Worm (Caenorhabditis elegans) whole organism, early embryonic: ENCODE results near the gene Y43F8C.17.
"Not testable (repeated sequence)": the region's sequence is repeated elsewhere in the genome, so short reads cannot be mapped to it uniquely, and the experiment has no call there.

ENCODE experiments used
- B0310.2 ChIP-seq: sonication (generic microtip); optimal IDR thresholded peaks from 2 replicates; lab custom pipeline; 2016; ENCODE audit warnings: mild to moderate bottlenecking, missing genetic modification characterization, missing compliant biosample characterization
- F13C5.2 ChIP-seq: sonication (generic microtip); optimal IDR thresholded peaks from 2 replicates; lab custom pipeline; 2017; ENCODE audit warnings: mild to moderate bottlenecking, missing genetic modification characterization, inconsistent platforms, missing compliant biosample characterization
- aly-1 ChIP-seq: sonication (generic microtip); optimal IDR thresholded peaks from 2 replicates; lab custom pipeline; 2016; ENCODE audit warnings: missing genetic modification characterization, missing compliant biosample characterization
- ama-1 ChIP-seq: fragments of 150-350 bp; optimal IDR thresholded peaks from 2 replicates; lab custom pipeline; 2014
- ceh-13 ChIP-seq: fragments of 200-800 bp; sonication (Bioruptor generic); optimal IDR thresholded peaks from 2 replicates; lab custom pipeline; 2018; ENCODE audit warnings: mild to moderate bottlenecking, missing genetic modification characterization, missing compliant biosample characterization
- ceh-36 ChIP-seq: sonication (generic microtip); optimal IDR thresholded peaks from 2 replicates; lab custom pipeline; 2016; ENCODE audit warnings: missing genetic modification characterization, inconsistent platforms, missing compliant biosample characterization
- ets-7 ChIP-seq: sonication (generic microtip); optimal IDR thresholded peaks from 2 replicates; lab custom pipeline; 2016; ENCODE audit warnings: missing genotype, missing genetic modification characterization, missing compliant biosample characterization
- flt-1 ChIP-seq: fragments of 200-800 bp; sonication (Bioruptor generic); IDR thresholded peaks from 2 replicates; pipeline ENCODE4 v1.3.6; 2022; ENCODE audit warnings: missing genetic modification characterization, missing compliant biosample characterization
- hmbx-1 ChIP-seq: sonication (generic microtip); optimal IDR thresholded peaks from 2 replicates; lab custom pipeline; 2016; ENCODE audit warnings: mild to moderate bottlenecking, missing genetic modification characterization, missing compliant biosample characterization
- hmg-4 ChIP-seq: fragments of 200-800 bp; sonication (Bioruptor generic); optimal IDR thresholded peaks from 2 replicates; lab custom pipeline; 2018; ENCODE audit warnings: mild to moderate bottlenecking, missing genetic modification characterization, missing compliant biosample characterization
- hnd-1 ChIP-seq: sonication (generic microtip); optimal IDR thresholded peaks from 2 replicates; lab custom pipeline; 2016; ENCODE audit warnings: missing genetic modification characterization, missing compliant biosample characterization
- pes-1 ChIP-seq: fragments of 200-800 bp; sonication (Bioruptor generic); IDR thresholded peaks from 2 replicates; pipeline ENCODE4 v1.3.6; 2022; ENCODE audit warnings: missing genetic modification reagents, missing genetic modification characterization, missing compliant biosample characterization
- scrt-1 ChIP-seq: fragments of 200-800 bp; sonication (Bioruptor generic); IDR thresholded peaks from 2 replicates; pipeline ENCODE4 v1.3.6; 2022; ENCODE audit warnings: missing genetic modification characterization, missing compliant biosample characterization
- sea-1 ChIP-seq: fragments of 200-800 bp; sonication (Bioruptor generic); conservative IDR thresholded peaks from 2 replicates; pipeline ENCODE4 v1.3.6; 2022; ENCODE audit warnings: missing genetic modification characterization, missing compliant biosample characterization
- tbx-11 ChIP-seq: fragments of 200-800 bp; sonication (Bioruptor generic); IDR thresholded peaks from 2 replicates; pipeline ENCODE4 v1.3.6; 2022; ENCODE audit warnings: missing genetic modification characterization, missing compliant biosample characterization
- tbx-37 ChIP-seq: fragments of 200-800 bp; sonication (Bioruptor generic); conservative IDR thresholded peaks from 2 replicates; pipeline ENCODE4 v1.3.6; 2022; ENCODE audit warnings: missing genetic modification reagents, missing genetic modification characterization, missing compliant biosample characterization
- tra-4 ChIP-seq: sonication (generic microtip); optimal IDR thresholded peaks from 2 replicates; lab custom pipeline; 2017; ENCODE audit warnings: missing genetic modification characterization, missing compliant biosample characterization

Gene Y43F8C.17

ce11 chrV:19708849-19709248, 7.1 kb upstream of the Y43F8C.17 start, which contains the start of gene srv-3:
TSS of gene srv-3 (minus strand) at chrV:19708949.
- TF ChIP-seq aly-1, result no peak
- TF ChIP-seq scrt-1 (GFP tag; lab: Robert Waterston, UW), result no peak
- TF ChIP-seq B0310.2 (tag; lab: Kevin White, UChicago), result no peak
- no peak for TF ChIP-seq ets-7 (tag; lab: Kevin White, UChicago)
- no peak for TF ChIP-seq tra-4 (tag; lab: Kevin White, UChicago)
- TF ChIP-seq hmg-4, result no peak
- no peak for TF ChIP-seq hnd-1
- TF ChIP-seq hmbx-1 (tag; lab: Kevin White, UChicago), result no peak
- TF ChIP-seq tbx-11 (GFP tag; lab: Robert Waterston, UW), result no peak
- TF ChIP-seq pes-1 (GFP tag; lab: Robert Waterston, UW), result no peak
- TF ChIP-seq F13C5.2 (tag; lab: Kevin White, UChicago), result no peak
- TF ChIP-seq ama-1 (lab: Kevin White, UChicago), result no peak
- TF ChIP-seq sea-1 (GFP tag; lab: Robert Waterston, UW), result no peak
- TF ChIP-seq flt-1 (GFP tag; lab: Robert Waterston, UW), result no peak
- no peak for TF ChIP-seq ceh-36 (tag; lab: Kevin White, UChicago)
- TF ChIP-seq ceh-13, result no peak
- TF ChIP-seq tbx-37, result no peak

DNA sequence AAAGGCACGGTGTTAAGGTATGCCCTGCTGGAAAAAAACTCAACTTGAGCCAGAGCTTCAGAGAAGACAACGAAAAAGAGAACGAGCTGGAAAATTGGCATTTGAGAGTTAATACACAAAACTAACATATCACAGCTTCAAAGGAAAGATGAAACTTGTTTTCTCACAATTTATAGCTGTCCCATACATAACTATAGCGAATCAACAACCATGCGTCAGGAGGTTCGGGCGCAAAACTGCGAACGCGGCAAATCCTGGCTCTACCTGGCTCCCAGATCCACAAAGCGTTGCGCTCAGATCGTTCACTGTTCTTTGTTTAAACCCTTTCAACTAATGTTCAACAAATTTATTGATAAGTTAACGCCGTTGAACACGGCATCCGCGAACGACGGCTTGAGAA, 5.4 kb upstream of the Y43F8C.17 start, which contains the start of gene Y43F8C.15:
TSS of gene Y43F8C.15 (minus strand) at position 101 of the 400 bp plus-strand sequence.
- TF ChIP-seq tbx-37; sea-1 (GFP tag; lab: Robert Waterston, UW); hnd-1: not testable (repeated sequence)

DNA sequence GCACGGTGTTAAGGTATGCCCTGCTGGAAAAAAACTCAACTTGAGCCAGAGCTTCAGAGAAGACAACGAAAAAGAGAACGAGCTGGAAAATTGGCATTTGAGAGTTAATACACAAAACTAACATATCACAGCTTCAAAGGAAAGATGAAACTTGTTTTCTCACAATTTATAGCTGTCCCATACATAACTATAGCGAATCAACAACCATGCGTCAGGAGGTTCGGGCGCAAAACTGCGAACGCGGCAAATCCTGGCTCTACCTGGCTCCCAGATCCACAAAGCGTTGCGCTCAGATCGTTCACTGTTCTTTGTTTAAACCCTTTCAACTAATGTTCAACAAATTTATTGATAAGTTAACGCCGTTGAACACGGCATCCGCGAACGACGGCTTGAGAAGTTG, 4.3 kb upstream of the Y43F8C.17 start, which contains the start of gene Y43F8C.23:
TSS of gene Y43F8C.23 (minus strand) at position 101 of the 400 bp plus-strand sequence.
- TF ChIP-seq tbx-37; ama-1 (lab: Kevin White, UChicago); scrt-1 (GFP tag; lab: Robert Waterston, UW): not testable (repeated sequence)

DNA sequence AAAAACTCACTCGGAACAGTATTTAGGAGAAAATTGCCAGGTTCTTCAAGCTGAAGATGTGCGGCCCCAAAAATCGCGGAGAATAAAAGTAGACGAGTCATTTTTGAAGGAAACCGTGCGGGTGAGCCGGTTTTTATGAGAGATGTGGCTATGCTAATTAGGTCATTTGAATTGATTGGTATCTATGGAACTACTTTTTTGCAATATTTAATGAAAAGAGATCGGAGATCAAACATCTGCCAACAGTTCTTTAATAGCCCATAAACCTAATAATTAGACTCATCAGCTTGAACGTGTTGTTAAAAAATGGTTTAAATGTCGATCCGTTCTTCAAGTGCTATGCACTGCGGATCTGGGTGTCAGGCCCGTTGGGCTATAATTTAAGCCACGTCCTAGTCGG, 528 bp upstream of the Y43F8C.17 start, which contains the start of gene Y43F8C.16:
TSS of gene Y43F8C.16 (minus strand) at position 101 of the 400 bp plus-strand sequence.
- TF ChIP-seq F13C5.2 (tag; lab: Kevin White, UChicago) (no peak), B0310.2 (tag; lab: Kevin White, UChicago) (no peak), aly-1 (no peak), ets-7 (tag; lab: Kevin White, UChicago) (no peak), tbx-37 (no peak), scrt-1 (GFP tag; lab: Robert Waterston, UW) (no peak), hmbx-1 (tag; lab: Kevin White, UChicago) (no peak), pes-1 (GFP tag; lab: Robert Waterston, UW) (no peak), ceh-13 (no peak), tra-4 (tag; lab: Kevin White, UChicago) (no peak), ama-1 (lab: Kevin White, UChicago) (no peak), ceh-36 (tag; lab: Kevin White, UChicago) (no peak), tbx-11 (GFP tag; lab: Robert Waterston, UW) (no peak), flt-1 (GFP tag; lab: Robert Waterston, UW) (no peak), sea-1 (GFP tag; lab: Robert Waterston, UW) (no peak), hnd-1 (no peak), hmg-4 (no peak)

DNA sequence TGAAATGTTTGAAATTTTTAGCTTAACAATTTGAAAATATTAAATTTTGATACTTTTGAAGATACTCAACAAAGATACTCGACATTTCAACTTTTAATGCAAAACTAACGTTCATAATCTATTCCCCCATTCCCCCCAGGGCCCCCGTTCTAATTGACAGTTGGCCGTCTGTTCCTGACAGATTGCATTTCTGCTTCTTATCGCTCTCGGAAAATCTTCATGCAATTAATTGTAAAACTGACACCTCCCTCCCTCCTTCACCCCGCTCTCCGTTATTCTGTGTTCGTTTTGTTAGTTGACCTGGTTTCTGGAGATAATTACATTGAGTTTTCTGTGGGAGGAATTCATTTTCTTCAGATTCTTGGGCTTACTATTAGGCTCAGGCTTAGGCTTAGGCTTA, 2.0 kb downstream of the Y43F8C.17 start:
- TF ChIP-seq ceh-36 (tag; lab: Kevin White, UChicago), result no peak
- no peak for TF ChIP-seq hmg-4
- no peak for TF ChIP-seq tbx-37
- TF ChIP-seq tbx-11 (GFP tag; lab: Robert Waterston, UW), result no peak
- no peak for TF ChIP-seq ama-1 (lab: Kevin White, UChicago)
- no peak for TF ChIP-seq tra-4 (tag; lab: Kevin White, UChicago)
- TF ChIP-seq ceh-13, result no peak
- no peak for TF ChIP-seq pes-1 (GFP tag; lab: Robert Waterston, UW)
- TF ChIP-seq F13C5.2 (tag; lab: Kevin White, UChicago), result no peak

DNA sequence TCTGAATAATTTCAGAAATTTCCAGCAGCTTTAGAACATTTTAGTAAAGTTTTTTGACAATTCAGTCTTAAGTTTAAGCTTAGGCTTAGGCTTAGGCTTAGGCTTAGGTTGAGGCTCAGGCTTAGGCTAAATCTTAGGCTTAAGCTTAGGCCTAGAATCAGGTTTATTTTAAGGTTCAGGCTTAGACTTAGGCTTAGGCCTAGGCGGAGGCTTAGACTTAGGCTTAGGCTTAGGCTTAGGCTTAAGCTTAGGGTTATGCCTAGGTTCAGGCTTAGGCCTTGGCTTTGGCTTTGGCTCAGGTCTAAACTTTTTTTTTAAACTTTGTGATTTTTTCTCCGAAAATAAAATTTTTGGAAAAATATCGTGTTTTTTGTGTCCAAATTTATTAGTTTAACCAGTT, 2.7 kb downstream of the Y43F8C.17 start:
- TF ChIP-seq F13C5.2 (tag; lab: Kevin White, UChicago) (no peak), ceh-36 (tag; lab: Kevin White, UChicago) (peak; percentile 53), ets-7 (tag; lab: Kevin White, UChicago) (no peak)

DNA sequence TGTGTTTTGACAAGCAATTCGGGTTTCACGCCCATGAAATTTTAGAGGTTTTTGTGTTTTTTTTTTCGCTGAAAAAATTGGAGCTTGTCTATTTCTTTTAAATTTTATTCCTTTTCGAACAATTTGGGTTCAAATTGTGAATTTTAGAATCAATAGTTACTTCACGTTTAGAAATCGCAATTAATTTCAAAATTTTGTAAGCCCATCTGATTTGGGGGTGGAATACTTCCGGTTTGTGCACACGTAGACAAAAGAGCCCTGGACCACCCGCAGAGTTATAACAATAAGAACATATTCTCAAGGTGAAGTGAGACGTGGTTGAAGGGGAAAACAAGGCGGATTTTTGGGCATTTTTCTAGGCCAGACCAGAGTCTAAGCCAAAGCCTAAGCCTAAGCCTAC, 3.3 kb downstream of the Y43F8C.17 start, which contains the start of gene Y116F11A.6:
TSS of gene Y116F11A.6 (plus strand) at position 301 of the 400 bp plus-strand sequence.
- TF ChIP-seq ets-7 (tag; lab: Kevin White, UChicago) (peak; percentile 69), tbx-11 (GFP tag; lab: Robert Waterston, UW) (no peak), B0310.2 (tag; lab: Kevin White, UChicago) (no peak)

DNA sequence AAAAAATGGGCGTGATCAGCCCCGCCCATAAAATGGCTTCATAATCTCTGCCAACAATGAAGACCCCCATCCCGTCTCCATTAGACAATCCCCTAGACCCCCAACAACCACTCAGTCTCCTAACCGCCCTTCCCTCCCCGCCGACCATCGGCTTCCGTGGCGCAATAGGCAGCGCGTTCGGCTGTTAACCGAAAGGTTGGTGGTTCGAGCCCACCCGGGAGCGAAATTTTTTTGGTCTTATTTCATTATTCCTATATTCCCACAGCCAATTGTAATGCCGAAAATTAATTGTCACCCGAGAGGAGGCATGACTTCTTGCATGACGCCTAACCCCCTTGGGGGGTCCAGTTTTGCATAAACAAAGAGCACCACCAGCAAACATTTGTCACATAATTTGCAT, 6.9 kb downstream of the Y43F8C.17 start:
- TF ChIP-seq tbx-11 (GFP tag; lab: Robert Waterston, UW), result peak; percentile 76
- no peak for TF ChIP-seq ama-1 (lab: Kevin White, UChicago)
- peak; percentile 58 for TF ChIP-seq ceh-36 (tag; lab: Kevin White, UChicago)
- TF ChIP-seq hmbx-1 (tag; lab: Kevin White, UChicago), result peak; percentile 37
- TF ChIP-seq aly-1, result peak; percentile 65
- peak; percentile 64 for TF ChIP-seq hmg-4
- peak; percentile 9 for TF ChIP-seq B0310.2 (tag; lab: Kevin White, UChicago)
- peak; percentile 84 for TF ChIP-seq sea-1 (GFP tag; lab: Robert Waterston, UW)
- no peak for TF ChIP-seq ets-7 (tag; lab: Kevin White, UChicago)
- TF ChIP-seq tbx-37, result peak; percentile 80
- peak; percentile 83 for TF ChIP-seq scrt-1 (GFP tag; lab: Robert Waterston, UW)
- peak; percentile 89 for TF ChIP-seq pes-1 (GFP tag; lab: Robert Waterston, UW)
- peak; percentile 46 for TF ChIP-seq ceh-13
- TF ChIP-seq F13C5.2 (tag; lab: Kevin White, UChicago), result peak; percentile 78
- TF ChIP-seq hnd-1, result peak; percentile 52
- TF ChIP-seq tra-4 (tag; lab: Kevin White, UChicago), result peak; percentile 39
- TF ChIP-seq flt-1 (GFP tag; lab: Robert Waterston, UW), result peak; percentile 85
